Worm (Caenorhabditis elegans) whole organism, L3 larva: ENCODE measurements around the gene T10H4.13.

Experiments
- R02D3.7 ChIP-seq: fragments of 150-350 bp; optimal IDR thresholded peaks from 2 replicates; lab custom pipeline; 2014; ENCODE audit warnings: missing biosample characterization, missing genetic modification characterization
- ZK546.5 ChIP-seq: sonication (generic microtip); optimal IDR thresholded peaks from 2 replicates; lab custom pipeline; 2017; ENCODE audit warnings: missing biosample characterization, missing genetic modification characterization
- aly-2 ChIP-seq: fragments of 150-350 bp; optimal IDR thresholded peaks from 2 replicates; lab custom pipeline; 2014; ENCODE audit warnings: missing biosample characterization, missing genetic modification characterization
- ceh-16 ChIP-seq: sonication (generic microtip); optimal IDR thresholded peaks from 2 replicates; lab custom pipeline; 2017; ENCODE audit warnings: missing biosample characterization, missing genetic modification characterization
- ceh-28 ChIP-seq: fragments of 150-350 bp; optimal IDR thresholded peaks from 2 replicates; lab custom pipeline; 2014; ENCODE audit warnings: missing biosample characterization, missing genetic modification reagents, missing genetic modification characterization
- ceh-9 ChIP-seq: sonication (generic microtip); optimal IDR thresholded peaks from 2 replicates; lab custom pipeline; 2018; ENCODE audit warnings: missing biosample characterization, missing genetic modification characterization
- daf-12 ChIP-seq: fragments of 150-350 bp; optimal IDR thresholded peaks from 2 replicates; lab custom pipeline; 2014; ENCODE audit warnings: missing biosample characterization, missing genetic modification reagents, missing genetic modification characterization
- egl-27 ChIP-seq: sonication (generic microtip); optimal IDR thresholded peaks from 4 replicates; lab custom pipeline; 2017; ENCODE audit warnings: missing biosample characterization, missing genetic modification reagents, missing genetic modification characterization
- elt-1 ChIP-seq: fragments of 150-350 bp; optimal IDR thresholded peaks from 2 replicates; lab custom pipeline; 2014; ENCODE audit warnings: missing biosample characterization, missing genetic modification characterization
- elt-2 ChIP-seq: sonication (generic microtip); optimal IDR thresholded peaks from 2 replicates; lab custom pipeline; 2016; ENCODE audit warnings: missing genetic modification reagents, mild to moderate bottlenecking, missing genetic modification characterization, missing compliant biosample characterization
- elt-3 ChIP-seq, 3 experiments: fragments of 150-350 bp in 1 of 3; sonication (generic microtip) in 2 of 3; optimal IDR thresholded peaks; 2 replicates in 2 of 3; 4 replicates in 1 of 3; lab custom pipeline; 2014 to 2017; ENCODE audit warnings: missing biosample characterization in 3 of 3, missing genetic modification characterization in 3 of 3
- fkh-2 ChIP-seq: fragments of 150-350 bp; optimal IDR thresholded peaks from 2 replicates; lab custom pipeline; 2014; ENCODE audit warnings: missing biosample characterization, missing genetic modification reagents, missing genetic modification characterization
- fos-1 ChIP-seq: fragments of 150-350 bp; optimal IDR thresholded peaks from 2 replicates; lab custom pipeline; 2014; ENCODE audit warnings: missing biosample characterization, missing genetic modification characterization
- hmg-11 ChIP-seq: sonication (generic microtip); optimal IDR thresholded peaks from 2 replicates; lab custom pipeline; 2016; ENCODE audit warnings: missing genetic modification characterization, missing compliant biosample characterization
- jun-1 ChIP-seq: fragments of 150-350 bp; optimal IDR thresholded peaks from 2 replicates; lab custom pipeline; 2014; ENCODE audit warnings: missing biosample characterization, missing genetic modification reagents, missing genetic modification characterization
- lin-15B ChIP-seq: fragments of 150-350 bp; optimal IDR thresholded peaks from 2 replicates; lab custom pipeline; 2014; ENCODE audit warnings: missing biosample characterization, missing genetic modification characterization
- lin-39 ChIP-seq: fragments of 150-350 bp; optimal IDR thresholded peaks from 2 replicates; lab custom pipeline; 2018; ENCODE audit warnings: missing biosample characterization, missing genetic modification reagents, missing genetic modification characterization
- lsy-12 ChIP-seq: sonication (generic microtip); optimal IDR thresholded peaks from 2 replicates; lab custom pipeline; 2016; ENCODE audit warnings: mild to moderate bottlenecking, missing genetic modification characterization, missing compliant biosample characterization
- mdl-1 ChIP-seq: fragments of 150-350 bp; optimal IDR thresholded peaks from 2 replicates; lab custom pipeline; 2014; ENCODE audit warnings: missing biosample characterization, missing genetic modification characterization
- mml-1 ChIP-seq: fragments of 150-350 bp; sonication (generic microtip); optimal IDR thresholded peaks from 3 replicates; lab custom pipeline; 2014; ENCODE audit warnings: missing biosample characterization, missing genetic modification characterization
- nhr-11 ChIP-seq: fragments of 150-350 bp; optimal IDR thresholded peaks from 2 replicates; lab custom pipeline; 2014; ENCODE audit warnings: missing biosample characterization, missing genetic modification characterization
- nhr-12 ChIP-seq: fragments of 150-350 bp; optimal IDR thresholded peaks from 2 replicates; lab custom pipeline; 2014; ENCODE audit warnings: missing biosample characterization, missing genetic modification characterization
- nhr-23 ChIP-seq: fragments of 150-350 bp; optimal IDR thresholded peaks from 2 replicates; lab custom pipeline; 2014; ENCODE audit warnings: missing biosample characterization, missing genetic modification reagents, missing genetic modification characterization
- nhr-237 ChIP-seq: fragments of 150-350 bp; optimal IDR thresholded peaks from 2 replicates; lab custom pipeline; 2014; ENCODE audit warnings: missing biosample characterization, missing genetic modification characterization
- nhr-25 ChIP-seq: sonication (generic microtip); optimal IDR thresholded peaks from 2 replicates; lab custom pipeline; 2017; ENCODE audit warnings: missing biosample characterization, missing genetic modification characterization
- nhr-28 ChIP-seq: fragments of 150-350 bp; optimal IDR thresholded peaks from 2 replicates; lab custom pipeline; 2014; ENCODE audit warnings: missing biosample characterization, missing genetic modification characterization
- nhr-43 ChIP-seq: sonication (generic microtip); optimal IDR thresholded peaks from 2 replicates; lab custom pipeline; 2016; ENCODE audit warnings: mild to moderate bottlenecking, missing genetic modification characterization, missing compliant biosample characterization; ENCODE audit not compliant: poor library complexity, severe bottlenecking
- nhr-76 ChIP-seq: fragments of 150-350 bp; sonication (generic microtip); optimal IDR thresholded peaks from 5 replicates; lab custom pipeline; 2014; ENCODE audit warnings: missing biosample characterization, missing genetic modification characterization
- nhr-77 ChIP-seq: fragments of 150-350 bp; optimal IDR thresholded peaks from 2 replicates; lab custom pipeline; 2014; ENCODE audit warnings: missing biosample characterization, missing genetic modification characterization
- pha-4 ChIP-seq: fragments of 150-350 bp; optimal IDR thresholded peaks from 2 replicates; lab custom pipeline; 2014; ENCODE audit warnings: missing biosample characterization, missing genetic modification reagents, missing genetic modification characterization
- skn-1 ChIP-seq: fragments of 150-350 bp; optimal IDR thresholded peaks from 2 replicates; lab custom pipeline; 2014; ENCODE audit warnings: missing biosample characterization, missing genetic modification characterization
- tbx-2 ChIP-seq: sonication (generic microtip); optimal IDR thresholded peaks from 2 replicates; lab custom pipeline; 2016; ENCODE audit warnings: mild to moderate bottlenecking, missing genetic modification characterization, missing compliant biosample characterization
- unc-39 ChIP-seq: sonication (generic microtip); optimal IDR thresholded peaks from 4 replicates; lab custom pipeline; 2017; ENCODE audit warnings: missing biosample characterization, missing genetic modification characterization
- zag-1 ChIP-seq: fragments of 150-350 bp; optimal IDR thresholded peaks from 2 replicates; lab custom pipeline; 2014; ENCODE audit warnings: missing biosample characterization, missing genetic modification characterization
- ztf-11 ChIP-seq: fragments of 150-350 bp; optimal IDR thresholded peaks from 2 replicates; lab custom pipeline; 2014; ENCODE audit warnings: missing biosample characterization, missing genetic modification characterization

Gene T10H4.13

DNA sequence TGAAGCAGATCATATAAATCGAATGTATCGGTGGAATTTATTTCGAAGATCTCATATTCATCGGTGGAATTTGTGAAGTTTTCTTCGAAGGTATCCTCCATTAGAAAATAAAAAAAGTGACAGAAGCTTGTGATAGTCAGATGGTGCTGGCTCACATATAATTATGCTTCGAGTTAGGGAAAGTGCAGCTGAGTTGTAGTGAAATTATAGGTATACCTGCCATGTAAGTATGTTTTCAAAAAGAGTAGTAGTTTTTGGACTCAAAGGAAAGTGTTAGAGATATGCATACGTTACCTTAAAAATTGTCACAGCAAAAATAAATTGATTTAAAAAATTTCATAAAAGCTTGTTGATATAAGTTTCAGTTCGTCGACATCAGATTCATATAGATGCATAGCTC lies 27.1 kb downstream of the T10H4.13 start, which contains the start of gene srw-11:
TSS of gene srw-11 (minus strand) at position 101 of the 400 bp plus-strand sequence.
- no peak for TF ChIP-seq pha-4 (tag; lab: Kevin White, UChicago)
- no peak for TF ChIP-seq ceh-28
- TF ChIP-seq daf-12 (tag; lab: Kevin White, UChicago) = no peak
- TF ChIP-seq ceh-9 (tag; lab: Kevin White, UChicago) = no peak
- TF ChIP-seq nhr-237 = no peak
- TF ChIP-seq lsy-12 (tag; lab: Kevin White, UChicago) = no peak
- TF ChIP-seq elt-2 (tag; lab: Kevin White, UChicago) = no peak
- no peak for TF ChIP-seq R02D3.7 (tag; lab: Kevin White, UChicago)
- TF ChIP-seq nhr-25 (tag; lab: Kevin White, UChicago) = no peak
- no peak for TF ChIP-seq elt-3 (tag; optimal IDR thresholded peaks at IDR 0.05; lab: Kevin White, UChicago)
- no peak for TF ChIP-seq nhr-28 (tag; lab: Kevin White, UChicago)
- TF ChIP-seq unc-39 (tag; lab: Kevin White, UChicago) = no peak
- TF ChIP-seq nhr-23 (tag; lab: Kevin White, UChicago) = no peak
- no peak for TF ChIP-seq jun-1 (tag; lab: Kevin White, UChicago)
- no peak for TF ChIP-seq ZK546.5 (tag; lab: Kevin White, UChicago)
- TF ChIP-seq mdl-1 (tag; lab: Kevin White, UChicago) = no peak
- no peak for TF ChIP-seq egl-27 (tag; lab: Kevin White, UChicago)

- TF ChIP-seq lin-15B (tag; lab: Kevin White, UChicago) = no peak
- no peak for TF ChIP-seq nhr-23 (tag; lab: Kevin White, UChicago)
- no peak for TF ChIP-seq mdl-1 (tag; lab: Kevin White, UChicago)
- no peak for TF ChIP-seq fkh-2 (tag; lab: Kevin White, UChicago)
- no peak for TF ChIP-seq fos-1 (tag; lab: Kevin White, UChicago)
- TF ChIP-seq elt-1 (tag; lab: Kevin White, UChicago) = no peak
- TF ChIP-seq nhr-76 (tag; lab: Kevin White, UChicago) = no peak
- TF ChIP-seq daf-12 (tag; lab: Kevin White, UChicago) = no peak
- no peak for TF ChIP-seq aly-2 (tag; lab: Kevin White, UChicago)
- TF ChIP-seq elt-3 (tag; optimal IDR thresholded peaks at IDR 0.05; lab: Kevin White, UChicago) = no peak
- TF ChIP-seq hmg-11 = no peak
- TF ChIP-seq pha-4 (tag; lab: Kevin White, UChicago) = no peak
- no peak for TF ChIP-seq ceh-16 (tag; lab: Kevin White, UChicago)
Observed at ce11 chrV:15238552-15238951, 28.8 kb downstream of the T10H4.13 start, which contains the start of gene srw-12. Gene srw-12, minus strand, starts transcription at chrV:15238652.

DNA sequence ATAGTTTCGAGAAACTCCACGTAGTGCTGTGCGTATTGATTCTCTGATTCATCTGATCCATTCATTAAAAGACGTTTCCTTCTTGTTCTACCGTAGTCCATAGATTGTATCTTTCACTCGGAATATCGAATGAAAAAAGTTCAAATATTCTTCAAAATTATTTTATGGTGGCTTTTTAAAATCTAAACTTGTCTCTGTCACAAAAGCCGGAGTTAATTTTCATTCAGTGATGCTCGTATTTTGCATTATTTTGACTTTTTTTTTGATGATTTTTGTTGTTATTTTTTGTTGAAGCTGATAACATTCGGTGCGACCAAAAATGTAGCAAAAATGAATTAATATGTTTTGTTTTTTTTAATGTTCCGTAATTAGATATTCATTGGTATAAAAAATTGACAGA lies 31.6 kb downstream of the T10H4.13 start, which contains the start of gene nhr-164:
TSS of gene nhr-164 (minus strand) at position 101 of the 400 bp plus-strand sequence.
- no peak for TF ChIP-seq pha-4 (tag; lab: Kevin White, UChicago)
- TF ChIP-seq lin-39 (tag; lab: Kevin White, UChicago) = no peak
- TF ChIP-seq ceh-28 = no peak
- TF ChIP-seq ztf-11 = no peak
- no peak for TF ChIP-seq lsy-12 (tag; lab: Kevin White, UChicago)

DNA sequence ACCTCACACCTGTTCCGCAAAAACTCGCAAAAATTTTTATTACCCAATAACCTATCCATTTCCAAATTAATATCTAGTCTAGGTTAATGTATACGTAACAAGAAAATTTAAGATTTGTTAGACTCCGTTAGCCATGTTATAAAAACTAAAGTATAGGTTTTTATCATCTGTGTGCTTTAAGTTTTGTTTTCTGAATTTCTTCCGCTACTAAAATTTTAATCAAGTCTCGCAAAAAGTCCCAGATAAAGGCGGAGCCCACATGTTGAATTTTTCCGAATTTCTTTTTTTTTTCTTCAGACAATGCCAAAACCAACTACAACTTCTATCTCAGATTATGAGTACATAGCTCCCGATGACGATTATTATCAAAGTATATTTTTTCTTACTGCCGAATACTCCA lies 35.1 kb downstream of the T10H4.13 start, which contains the start of gene srw-13:
TSS of gene srw-13 (plus strand) at position 301 of the 400 bp plus-strand sequence.
- TF ChIP-seq mml-1 = no peak
- TF ChIP-seq ceh-16 (tag; lab: Kevin White, UChicago) = no peak
- no peak for TF ChIP-seq tbx-2
- no peak for TF ChIP-seq elt-1 (tag; lab: Kevin White, UChicago)
- no peak for TF ChIP-seq elt-3 (tag; optimal IDR thresholded peaks at IDR 0.05; lab: Kevin White, UChicago)
- TF ChIP-seq nhr-11 (tag; lab: Kevin White, UChicago) = no peak
- no peak for TF ChIP-seq zag-1 (tag; lab: Kevin White, UChicago)
- no peak for TF ChIP-seq nhr-12 (tag; lab: Kevin White, UChicago)
- TF ChIP-seq elt-2 (tag; lab: Kevin White, UChicago) = no peak
- no peak for TF ChIP-seq ceh-9 (tag; lab: Kevin White, UChicago)
- no peak for TF ChIP-seq nhr-77 (tag; lab: Kevin White, UChicago)

DNA sequence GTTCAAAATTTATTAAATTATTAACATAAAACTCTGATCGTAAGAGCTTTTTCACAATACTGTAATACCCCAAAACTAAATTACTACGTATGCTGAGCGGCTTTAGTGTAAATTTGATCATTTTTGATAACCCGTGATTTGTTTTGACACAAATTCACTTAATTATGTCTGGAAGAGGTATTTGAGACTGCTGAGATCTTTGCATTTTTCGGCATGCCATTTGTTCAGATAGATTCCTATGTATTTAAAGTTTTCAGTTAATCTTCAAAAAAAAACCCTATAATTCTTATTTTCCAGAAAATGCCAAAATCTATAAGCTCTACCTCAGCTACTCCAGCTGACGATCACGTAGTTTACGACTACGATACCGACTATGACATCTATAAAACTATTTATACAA lies 37.1 kb downstream of the T10H4.13 start, which contains the start of gene srw-15:
TSS of gene srw-15 (plus strand) at position 301 of the 400 bp plus-strand sequence.
- TF ChIP-seq nhr-43 (no peak), skn-1 (no peak), ztf-11 (no peak), mml-1 (no peak), nhr-28 (tag; lab: Kevin White, UChicago) (no peak)
